Worm (Caenorhabditis elegans): Measurements from ENCODE around the gene clec-38.

DNA sequence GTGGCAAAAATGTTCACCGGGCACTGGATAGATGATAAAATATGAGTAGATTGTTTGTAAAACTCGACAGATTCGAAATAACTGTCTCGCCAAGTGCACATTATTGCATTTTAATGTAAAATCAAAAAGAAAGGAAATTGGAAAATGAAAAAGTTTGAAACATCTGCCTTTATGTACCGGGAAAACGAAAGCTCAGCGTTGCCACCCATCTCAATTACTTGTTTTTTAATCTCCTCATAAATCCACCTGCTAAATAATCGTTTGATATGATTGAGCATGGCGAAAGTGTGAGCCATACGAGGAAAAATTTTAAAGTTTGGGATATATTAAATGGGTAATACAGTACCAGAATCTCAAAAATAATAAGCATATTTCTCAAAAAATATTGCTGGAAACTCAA lies 18.8 kb downstream of the clec-38 start, which contains the start of gene srh-137:
- TF ChIP-seq ceh-28 (tag; optimal IDR thresholded peaks at IDR 0.05) (no peak), lin-39 (tag; optimal IDR thresholded peaks at IDR 0.05) (no peak), lin-15B (tag; optimal IDR thresholded peaks at IDR 0.05) (no peak), fkh-2 (tag; optimal IDR thresholded peaks at IDR 0.05) (no peak), nhr-11 (tag; optimal IDR thresholded peaks at IDR 0.05) (no peak), R02D3.7 (tag; optimal IDR thresholded peaks at IDR 0.05) (no peak), nhr-12 (tag; optimal IDR thresholded peaks at IDR 0.05) (no peak), pqm-1 (tag; optimal IDR thresholded peaks at IDR 0.05) (no peak), skn-1 (tag; optimal IDR thresholded peaks at IDR 0.05) (no peak), snpc-4 (tag; optimal IDR thresholded peaks at IDR 0.05) (no peak)
